Fruit fly (Drosophila melanogaster): ENCODE measurements around the gene sens-2.
A peak's percentile ranks its signal among the peaks of the same experiment; 100 is the strongest.

The sens-2 gene

dm6 chr2L:6819230-6820049 lies 2.3 kb upstream of the sens-2 start (continued):
- no peak for TF ChIP-seq inv (GFP tag; IDR thresholded peaks at IDR 0.05; ENCODE audit: partially characterized antibody)
- peak; percentile 16; the same call in 1 of the 2 replicates for TF ChIP-seq al (GFP tag; IDR thresholded peaks at IDR 0.05)
- no peak for TF ChIP-seq NK7.1 (GFP tag; optimal IDR thresholded peaks at IDR 0.05)
- peak; percentile 6 for TF ChIP-seq CG9437 (GFP tag; optimal IDR thresholded peaks at IDR 0.05)
- TF ChIP-seq CG15479 (GFP tag; optimal IDR thresholded peaks at IDR 0.05), result no peak
- no peak for TF ChIP-seq cad (GFP tag; optimal IDR thresholded peaks at IDR 0.05)
- TF ChIP-seq CG5953 (GFP tag; IDR thresholded peaks at IDR 0.05), result no peak
- no peak for TF ChIP-seq Hr78 (GFP tag; optimal IDR thresholded peaks at IDR 0.05)
- TF ChIP-seq dimm (GFP tag; IDR thresholded peaks at IDR 0.05), result no peak
- TF ChIP-seq CG13624 (GFP tag; optimal IDR thresholded peaks at IDR 0.05), result no peak
- peak; percentile 36 for TF ChIP-seq CG16815 (GFP tag; optimal IDR thresholded peaks at IDR 0.05)
- no peak for TF ChIP-seq bab2 (GFP tag; optimal IDR thresholded peaks at IDR 0.05)
- no peak for TF ChIP-seq CG10543 (GFP tag; optimal IDR thresholded peaks at IDR 0.05)
- no peak for TF ChIP-seq en (GFP tag; optimal IDR thresholded peaks at IDR 0.05)
- TF ChIP-seq CG6654 (GFP tag; optimal IDR thresholded peaks at IDR 0.05), result no peak
- no peak for TF ChIP-seq H15 (GFP tag; IDR thresholded peaks at IDR 0.05)
- peak in 1 of 2 experiments; percentile 55 for TF ChIP-seq bsh (GFP tag; optimal IDR thresholded peaks at IDR 0.05)
- no peak for TF ChIP-seq CG32767 (GFP tag; IDR thresholded peaks at IDR 0.05)
- TF ChIP-seq CG15601 (tag; optimal IDR thresholded peaks at IDR 0.05), result peak; percentile 53
- TF ChIP-seq CG2875 (GFP tag; optimal IDR thresholded peaks at IDR 0.05), result no peak
- TF ChIP-seq CHES-1-like (GFP tag; optimal IDR thresholded peaks at IDR 0.05), result no peak
- no peak for TF ChIP-seq CG8478 (optimal IDR thresholded peaks at IDR 0.05)
- no peak for TF ChIP-seq CTCF (GFP tag; optimal IDR thresholded peaks at IDR 0.05)
- TF ChIP-seq CG10147 (GFP tag; optimal IDR thresholded peaks at IDR 0.05), result peak; percentile 18
- TF ChIP-seq Rx (GFP tag; IDR thresholded peaks at IDR 0.05), result no peak
- no peak for TF ChIP-seq Nf-YA (GFP tag; IDR thresholded peaks at IDR 0.05)
- no peak for TF ChIP-seq C15 (GFP tag; IDR thresholded peaks at IDR 0.05)
- no peak for TF ChIP-seq wek (GFP tag; optimal IDR thresholded peaks at IDR 0.05)
- TF ChIP-seq MESR4 (GFP tag; optimal IDR thresholded peaks at IDR 0.05), result no peak
- TF ChIP-seq CG17359 (tag; optimal IDR thresholded peaks at IDR 0.05), result no peak
- peak; percentile 40; the same call in 1 of the 2 replicates for TF ChIP-seq slbo (GFP tag; IDR thresholded peaks at IDR 0.05)
- no peak for TF ChIP-seq ttk (GFP tag; IDR thresholded peaks at IDR 0.05)
- TF ChIP-seq BEAF-32 (GFP tag; optimal IDR thresholded peaks at IDR 0.05), result no peak
- TF ChIP-seq bigmax (GFP tag; optimal IDR thresholded peaks at IDR 0.05), result no peak
- TF ChIP-seq Spps (tag; optimal IDR thresholded peaks at IDR 0.05), result no peak
- TF ChIP-seq CG2678 (tag; optimal IDR thresholded peaks at IDR 0.05), result peak; percentile 67
- no peak for TF ChIP-seq zfh2 (GFP tag; optimal IDR thresholded peaks at IDR 0.05)
- TF ChIP-seq Trl (optimal IDR thresholded peaks at IDR 0.05), result no peak
- TF ChIP-seq Trl (GFP tag; optimal IDR thresholded peaks at IDR 0.05), result no peak
- TF ChIP-seq CG1529 (GFP tag; optimal IDR thresholded peaks at IDR 0.05), result peak; percentile 6
- peak in 1 of 3 experiments; percentile 66 for TF ChIP-seq lola (GFP tag; optimal IDR thresholded peaks at IDR 0.05)
- TF ChIP-seq CG3281 (GFP tag; optimal IDR thresholded peaks at IDR 0.05), result no peak
- TF ChIP-seq abd-A (tag; optimal IDR thresholded peaks at IDR 0.05), result no peak
- TF ChIP-seq croc (GFP tag; conservative IDR thresholded peaks at IDR 0.05), result no peak
- no peak for TF ChIP-seq vvl (GFP tag; IDR thresholded peaks at IDR 0.05)
- no peak for TF ChIP-seq Hmr (GFP tag; optimal IDR thresholded peaks at IDR 0.05)
- no peak for TF ChIP-seq Oaz (GFP tag; IDR thresholded peaks at IDR 0.05)
- TF ChIP-seq dm (GFP tag; optimal IDR thresholded peaks at IDR 0.05), result no peak
- no peak for TF ChIP-seq CG6272 (GFP tag; IDR thresholded peaks at IDR 0.05)
- no peak for TF ChIP-seq Six4 (GFP tag; optimal IDR thresholded peaks at IDR 0.05)
- no peak for TF ChIP-seq Bgb (GFP tag; IDR thresholded peaks at IDR 0.05; ENCODE audit: partially characterized antibody)

All from whole organism, embryonic.